Worm (Caenorhabditis elegans) whole organism, early embryonic: ENCODE measurements around the gene ttm-1.

Source experiments
- aly-1 ChIP-seq: sonication (generic microtip); optimal IDR thresholded peaks from 2 replicates; lab custom pipeline; 2016; ENCODE audit warnings: missing genetic modification characterization, missing compliant biosample characterization
- ama-1 ChIP-seq: fragments of 150-350 bp; optimal IDR thresholded peaks from 2 replicates; lab custom pipeline; 2014
- ets-7 ChIP-seq: sonication (generic microtip); optimal IDR thresholded peaks from 2 replicates; lab custom pipeline; 2016; ENCODE audit warnings: missing genotype, missing genetic modification characterization, missing compliant biosample characterization
- flt-1 ChIP-seq: fragments of 200-800 bp; sonication (Bioruptor generic); IDR thresholded peaks from 2 replicates; pipeline ENCODE4 v1.3.6; 2022; ENCODE audit warnings: missing genetic modification characterization, missing compliant biosample characterization
- hnd-1 ChIP-seq: sonication (generic microtip); optimal IDR thresholded peaks from 2 replicates; lab custom pipeline; 2016; ENCODE audit warnings: missing genetic modification characterization, missing compliant biosample characterization
- pes-1 ChIP-seq: fragments of 200-800 bp; sonication (Bioruptor generic); IDR thresholded peaks from 2 replicates; pipeline ENCODE4 v1.3.6; 2022; ENCODE audit warnings: missing genetic modification reagents, missing genetic modification characterization, missing compliant biosample characterization
- sea-1 ChIP-seq: fragments of 200-800 bp; sonication (Bioruptor generic); conservative IDR thresholded peaks from 2 replicates; pipeline ENCODE4 v1.3.6; 2022; ENCODE audit warnings: missing genetic modification characterization, missing compliant biosample characterization
- tbx-11 ChIP-seq: fragments of 200-800 bp; sonication (Bioruptor generic); IDR thresholded peaks from 2 replicates; pipeline ENCODE4 v1.3.6; 2022; ENCODE audit warnings: missing genetic modification characterization, missing compliant biosample characterization
- tbx-37 ChIP-seq: fragments of 200-800 bp; sonication (Bioruptor generic); conservative IDR thresholded peaks from 2 replicates; pipeline ENCODE4 v1.3.6; 2022; ENCODE audit warnings: missing genetic modification reagents, missing genetic modification characterization, missing compliant biosample characterization
- tra-4 ChIP-seq: sonication (generic microtip); optimal IDR thresholded peaks from 2 replicates; lab custom pipeline; 2017; ENCODE audit warnings: missing genetic modification characterization, missing compliant biosample characterization

ce11 chrIII:13015754-13016317 is 49.0 kb upstream of the ttm-1 start:
- TF ChIP-seq ama-1 (lab: Kevin White, UChicago) (no peak), flt-1 (GFP tag; lab: Robert Waterston, UW) (no peak), tbx-37 (GFP tag; lab: Robert Waterston, UW) (no peak), tbx-11 (GFP tag; lab: Robert Waterston, UW) (no peak), ets-7 (tag; lab: Kevin White, UChicago) (no peak), hnd-1 (tag; lab: Kevin White, UChicago) (no peak), pes-1 (GFP tag; lab: Robert Waterston, UW) (no peak), sea-1 (GFP tag; lab: Robert Waterston, UW) (no peak), aly-1 (tag; lab: Kevin White, UChicago) (no peak), tra-4 (tag; lab: Kevin White, UChicago) (no peak)
